Worm (Caenorhabditis elegans) whole organism, young adult: ENCODE results near the gene txt-10.

Experiments
- B0019.2 ChIP-seq: fragments of 200-800 bp; sonication (Bioruptor generic); conservative IDR thresholded peaks from 2 replicates; pipeline ENCODE4 v1.3.6; 2022; ENCODE audit warnings: missing genetic modification reagents, missing genetic modification characterization, missing compliant biosample characterization
- B0261.1 ChIP-seq: sonication (generic microtip); optimal IDR thresholded peaks from 2 replicates; lab custom pipeline; 2016; ENCODE audit warnings: mild to moderate bottlenecking, missing genetic modification characterization, moderate library complexity, missing compliant biosample characterization
- C17E4.6 ChIP-seq: fragments of 200-800 bp; sonication (Bioruptor generic); IDR thresholded peaks from 2 replicates; pipeline ENCODE4 v1.3.6; 2022; ENCODE audit warnings: missing genetic modification reagents, missing genetic modification characterization, missing compliant biosample characterization
- F22D6.2 ChIP-seq: sonication (generic microtip); optimal IDR thresholded peaks from 2 replicates; lab custom pipeline; 2016; ENCODE audit warnings: mild to moderate bottlenecking, missing genetic modification characterization, missing compliant biosample characterization
- F37B4.10 ChIP-seq: fragments of 200-800 bp; sonication (Bioruptor generic); IDR thresholded peaks from 2 replicates; pipeline ENCODE4 v1.3.6; 2022; ENCODE audit warnings: missing genetic modification characterization, missing compliant biosample characterization
- F39B2.1 ChIP-seq: fragments of 200-800 bp; sonication (Bioruptor generic); IDR thresholded peaks from 2 replicates; pipeline ENCODE4 v1.3.6; 2022; ENCODE audit warnings: missing genetic modification reagents, missing genetic modification characterization, missing compliant biosample characterization
- F57A8.1 ChIP-seq: fragments of 200-800 bp; sonication (Bioruptor generic); optimal IDR thresholded peaks from 2 replicates; lab custom pipeline; 2018; ENCODE audit warnings: mild to moderate bottlenecking, missing genetic modification characterization, moderate library complexity, missing compliant biosample characterization
- F57C9.4 ChIP-seq: sonication (generic microtip); optimal IDR thresholded peaks from 2 replicates; lab custom pipeline; 2017; ENCODE audit warnings: mild to moderate bottlenecking, missing genetic modification characterization, missing compliant biosample characterization
- Y56A3A.18 ChIP-seq: fragments of 200-800 bp; sonication (Bioruptor generic); IDR thresholded peaks from 2 replicates; pipeline ENCODE4 v1.3.6; 2022; ENCODE audit warnings: missing genetic modification reagents, missing genetic modification characterization, missing compliant biosample characterization
- Y79H2A.3 ChIP-seq: fragments of 200-800 bp; sonication (Bioruptor generic); conservative IDR thresholded peaks from 2 replicates; pipeline ENCODE4 v1.3.6; 2022; ENCODE audit warnings: missing genetic modification reagents, missing genetic modification characterization, missing compliant biosample characterization
- ZK185.1 ChIP-seq: sonication (generic microtip); optimal IDR thresholded peaks from 2 replicates; lab custom pipeline; 2016; ENCODE audit warnings: mild to moderate bottlenecking, missing genetic modification characterization, missing compliant biosample characterization; ENCODE audit not compliant: poor library complexity, severe bottlenecking
- aptf-2 ChIP-seq: fragments of 200-800 bp; sonication (Bioruptor generic); conservative IDR thresholded peaks from 2 replicates; pipeline ENCODE4 v1.3.6; 2022; ENCODE audit warnings: missing genetic modification reagents, missing genetic modification characterization, missing compliant biosample characterization
- atf-7 ChIP-seq: sonication (generic microtip); optimal IDR thresholded peaks from 2 replicates; lab custom pipeline; 2017; ENCODE audit warnings: mild to moderate bottlenecking, missing genetic modification characterization, missing compliant biosample characterization
- bed-1 ChIP-seq: fragments of 200-800 bp; sonication (Bioruptor generic); IDR thresholded peaks from 2 replicates; pipeline ENCODE4 v1.3.6; 2022; ENCODE audit warnings: missing genetic modification reagents, missing genetic modification characterization, missing compliant biosample characterization
- ceh-100 ChIP-seq: fragments of 200-800 bp; sonication (Bioruptor generic); IDR thresholded peaks from 2 replicates; pipeline ENCODE4 v1.3.6; 2022; ENCODE audit warnings: missing genetic modification reagents, missing genetic modification characterization, missing compliant biosample characterization
- ceh-40 ChIP-seq: fragments of 200-800 bp; sonication (Bioruptor generic); IDR thresholded peaks from 2 replicates; pipeline ENCODE4 v1.3.6; 2022; ENCODE audit warnings: missing genetic modification characterization, missing compliant biosample characterization
- ceh-79 ChIP-seq: sonication (generic microtip); optimal IDR thresholded peaks from 2 replicates; lab custom pipeline; 2017; ENCODE audit warnings: mild to moderate bottlenecking, missing genetic modification characterization, missing compliant biosample characterization
- ceh-91 ChIP-seq: fragments of 200-800 bp; sonication (Bioruptor generic); IDR thresholded peaks from 2 replicates; pipeline ENCODE4 v1.3.6; 2022; ENCODE audit warnings: missing genetic modification reagents, missing genetic modification characterization, missing compliant biosample characterization
- egl-18 ChIP-seq: fragments of 200-800 bp; sonication (Bioruptor generic); IDR thresholded peaks from 2 replicates; pipeline ENCODE4 v1.3.6; 2022; ENCODE audit warnings: missing genetic modification reagents, missing genetic modification characterization, missing compliant biosample characterization
- egl-44 ChIP-seq: fragments of 200-800 bp; sonication (Bioruptor generic); IDR thresholded peaks from 2 replicates; pipeline ENCODE4 v1.3.6; 2022; ENCODE audit warnings: missing genetic modification reagents, missing genetic modification characterization, missing compliant biosample characterization
- egrh-3 ChIP-seq: fragments of 200-800 bp; sonication (Bioruptor generic); IDR thresholded peaks from 2 replicates; pipeline ENCODE4 v1.3.6; 2022; ENCODE audit warnings: missing genetic modification reagents, missing genetic modification characterization, missing compliant biosample characterization
- ekl-4 ChIP-seq: fragments of 200-800 bp; sonication (Bioruptor generic); IDR thresholded peaks from 2 replicates; pipeline ENCODE4 v1.3.6; 2022; ENCODE audit warnings: missing genetic modification reagents, missing genetic modification characterization, missing compliant biosample characterization
- ets-4 ChIP-seq: fragments of 200-800 bp; sonication (Bioruptor generic); optimal IDR thresholded peaks from 2 replicates; lab custom pipeline; 2018; ENCODE audit warnings: mild to moderate bottlenecking, missing genetic modification characterization, missing compliant biosample characterization
- fkh-3 ChIP-seq: sonication (generic microtip); optimal IDR thresholded peaks from 2 replicates; lab custom pipeline; 2016; ENCODE audit warnings: mild to moderate bottlenecking, missing genetic modification characterization, missing compliant biosample characterization
- gei-17 ChIP-seq: fragments of 200-800 bp; sonication (Bioruptor generic); optimal IDR thresholded peaks from 2 replicates; lab custom pipeline; 2018; ENCODE audit warnings: mild to moderate bottlenecking, missing genetic modification characterization, missing compliant biosample characterization
- him-1 ChIP-seq: sonication (generic microtip); optimal IDR thresholded peaks from 2 replicates; lab custom pipeline; 2016; ENCODE audit warnings: missing genotype, missing genetic modification reagents, missing genetic modification characterization, missing compliant biosample characterization
- hlh-12 ChIP-seq: sonication (generic microtip); optimal IDR thresholded peaks from 2 replicates; lab custom pipeline; 2016; ENCODE audit warnings: missing genetic modification characterization, missing compliant biosample characterization
- hlh-26 ChIP-seq: fragments of 200-800 bp; sonication (Bioruptor generic); conservative IDR thresholded peaks from 2 replicates; pipeline ENCODE4 v1.3.6; 2022; ENCODE audit warnings: missing genetic modification reagents, missing genetic modification characterization, missing compliant biosample characterization
- hrde-1 ChIP-seq: sonication (generic microtip); optimal IDR thresholded peaks from 2 replicates; lab custom pipeline; 2016; ENCODE audit warnings: missing genetic modification characterization, mild to moderate bottlenecking, missing compliant biosample characterization, moderate library complexity, missing genotype, missing genetic modification reagents, borderline replicate concordance
- let-526 ChIP-seq: fragments of 200-800 bp; sonication (Bioruptor generic); IDR thresholded peaks from 2 replicates; pipeline ENCODE4 v1.3.6; 2022; ENCODE audit warnings: missing genetic modification reagents, missing genetic modification characterization, missing compliant biosample characterization
- lin-35 ChIP-seq, 3 experiments: fragments of 150-350 bp in 2 of 3; sonication (generic microtip) in 1 of 3; optimal IDR thresholded peaks; 2 replicates each; lab custom pipeline; 2014 to 2018; ENCODE audit warnings: missing biosample characterization in 3 of 3, missing genetic modification characterization in 3 of 3, missing genetic modification reagents in 3 of 3
- lin-54 ChIP-seq: fragments of 200-800 bp; sonication (Bioruptor generic); optimal IDR thresholded peaks from 2 replicates; lab custom pipeline; 2018; ENCODE audit warnings: mild to moderate bottlenecking, missing genetic modification characterization, missing compliant biosample characterization
- lir-1 ChIP-seq: fragments of 200-800 bp; sonication (Bioruptor generic); conservative IDR thresholded peaks from 2 replicates; pipeline ENCODE4 v1.3.6; 2022; ENCODE audit warnings: missing genetic modification reagents, missing genetic modification characterization, missing compliant biosample characterization
- madf-10 ChIP-seq: sonication (generic microtip); optimal IDR thresholded peaks from 2 replicates; lab custom pipeline; 2016; ENCODE audit warnings: mild to moderate bottlenecking, missing genetic modification characterization, missing compliant biosample characterization
- nfyb-1 ChIP-seq: fragments of 200-800 bp; sonication (Bioruptor generic); IDR thresholded peaks from 2 replicates; pipeline ENCODE4 v1.3.6; 2022; ENCODE audit warnings: missing genetic modification reagents, missing genetic modification characterization, missing compliant biosample characterization
- nhr-179 ChIP-seq: sonication (generic microtip); optimal IDR thresholded peaks from 2 replicates; lab custom pipeline; 2016; ENCODE audit warnings: mild to moderate bottlenecking, missing genetic modification characterization, missing compliant biosample characterization
- nhr-80 ChIP-seq: sonication (generic microtip); optimal IDR thresholded peaks from 2 replicates; lab custom pipeline; 2016; ENCODE audit warnings: missing genetic modification characterization, missing compliant biosample characterization
- rec-8 ChIP-seq, 2 experiments: sonication (generic microtip); optimal IDR thresholded peaks; 2 replicates each; lab custom pipeline; 2016; ENCODE audit warnings: mild to moderate bottlenecking in 2 of 2, missing genetic modification characterization in 2 of 2, missing genetic modification reagents in 2 of 2, missing genotype in 2 of 2, missing biosample characterization in 1 of 2, missing compliant biosample characterization in 1 of 2, moderate library complexity in 1 of 2
- repo-1 ChIP-seq: sonication (generic microtip); optimal IDR thresholded peaks from 2 replicates; lab custom pipeline; 2017; ENCODE audit warnings: mild to moderate bottlenecking, missing genetic modification characterization, missing compliant biosample characterization
- sdz-38 ChIP-seq: sonication (generic microtip); optimal IDR thresholded peaks from 2 replicates; lab custom pipeline; 2016; ENCODE audit warnings: missing genotype, missing genetic modification characterization, missing compliant biosample characterization
- sea-2 ChIP-seq: fragments of 200-800 bp; sonication (Bioruptor generic); IDR thresholded peaks from 2 replicates; pipeline ENCODE4 v1.3.6; 2022; ENCODE audit warnings: missing genetic modification characterization, missing compliant biosample characterization
- snpc-1.1 ChIP-seq: sonication (generic microtip); optimal IDR thresholded peaks from 2 replicates; lab custom pipeline; 2017; ENCODE audit warnings: missing genetic modification characterization, mild to moderate bottlenecking, missing compliant biosample characterization, antibody characterized with exemption, moderate library complexity, missing genotype, missing genetic modification reagents; ENCODE audit not compliant: insufficient read depth
- tlf-1 ChIP-seq: fragments of 200-800 bp; sonication (Bioruptor generic); optimal IDR thresholded peaks from 2 replicates; lab custom pipeline; 2018; ENCODE audit warnings: mild to moderate bottlenecking, missing genetic modification characterization, missing compliant biosample characterization
- unc-130 ChIP-seq: sonication (generic microtip); optimal IDR thresholded peaks from 2 replicates; lab custom pipeline; 2016; ENCODE audit warnings: missing genetic modification reagents, missing genetic modification characterization, missing compliant biosample characterization
- ztf-22 ChIP-seq: fragments of 200-800 bp; sonication (Bioruptor generic); optimal IDR thresholded peaks from 2 replicates; lab custom pipeline; 2018; ENCODE audit warnings: mild to moderate bottlenecking, missing genetic modification characterization, moderate library complexity, missing compliant biosample characterization
- ztf-26 ChIP-seq: sonication (generic microtip); optimal IDR thresholded peaks from 2 replicates; lab custom pipeline; 2017; ENCODE audit warnings: missing genetic modification characterization, missing compliant biosample characterization
- ztf-6 ChIP-seq: fragments of 200-800 bp; sonication (Bioruptor generic); IDR thresholded peaks from 2 replicates; pipeline ENCODE4 v1.3.6; 2022; ENCODE audit warnings: missing genetic modification reagents, missing genetic modification characterization, missing compliant biosample characterization

The txt-10 gene

ce11 chrV:10557676-10558075 lies 25.1 kb upstream of the txt-10 start, which contains the start of gene best-14:
best-14 (plus strand) TSS chrV:10557976.
- TF ChIP-seq F39B2.1 (no peak), B0019.2 (GFP tag; lab: Robert Waterston, UW) (no peak), hlh-26 (GFP tag; lab: Robert Waterston, UW) (no peak), sdz-38 (tag; lab: Kevin White, UChicago) (no peak), hrde-1 (tag; lab: Kevin White, UChicago) (no peak), bed-1 (GFP tag; lab: Robert Waterston, UW) (no peak), F57C9.4 (no peak), ztf-26 (no peak), let-526 (no peak), sea-2 (GFP tag; lab: Robert Waterston, UW) (no peak), egl-44 (no peak), ZK185.1 (tag; lab: Kevin White, UChicago) (no peak), atf-7 (no peak), ceh-79 (no peak), ztf-6 (GFP tag; lab: Robert Waterston, UW) (no peak), egrh-3 (GFP tag; lab: Robert Waterston, UW) (no peak), madf-10 (tag; lab: Kevin White, UChicago) (no peak), lir-1 (GFP tag; lab: Robert Waterston, UW) (no peak), nhr-80 (tag; lab: Kevin White, UChicago) (no peak)

- no peak for TF ChIP-seq B0261.1 (tag; lab: Kevin White, UChicago)
- no peak for TF ChIP-seq ztf-26
- no peak for TF ChIP-seq egl-18 (GFP tag; lab: Robert Waterston, UW)
- no peak for TF ChIP-seq F57C9.4
- no peak for TF ChIP-seq F22D6.2
- no peak for TF ChIP-seq repo-1 (tag; lab: Kevin White, UChicago)
- TF ChIP-seq nfyb-1 (GFP tag; lab: Robert Waterston, UW): no peak
- no peak for TF ChIP-seq nhr-179 (tag; lab: Kevin White, UChicago)
- TF ChIP-seq ekl-4: no peak
- no peak for TF ChIP-seq lin-54
- no peak for TF ChIP-seq ets-4 (GFP tag; lab: Kevin White, UChicago)
- no peak for TF ChIP-seq let-526
- no peak for TF ChIP-seq F57A8.1 (GFP tag; lab: Kevin White, UChicago)
- no peak for TF ChIP-seq Y79H2A.3 (GFP tag; lab: Robert Waterston, UW)
- TF ChIP-seq snpc-1.1 (tag; lab: Kevin White, UChicago): no peak
- TF ChIP-seq ceh-40 (GFP tag; lab: Robert Waterston, UW): no peak
Measured at ce11 chrV:10557094-10557493, 24.5 kb upstream of the txt-10 start.

ce11 chrV:10556362-10556761 lies 23.7 kb upstream of the txt-10 start:
- TF ChIP-seq F37B4.10 (no peak), fkh-3 (no peak), ceh-100 (no peak), C17E4.6 (GFP tag; lab: Robert Waterston, UW) (no peak), gei-17 (no peak), Y56A3A.18 (GFP tag; lab: Robert Waterston, UW) (no peak), hlh-12 (no peak), rec-8 (tag; optimal IDR thresholded peaks at IDR 0.05; lab: Kevin White, UChicago) (no peak), unc-130 (GFP tag; lab: Kevin White, UChicago) (no peak), ceh-91 (GFP tag; lab: Robert Waterston, UW) (no peak), lin-35 (GFP tag; optimal IDR thresholded peaks at IDR 0.05; lab: Kevin White, UChicago) (no peak), aptf-2 (no peak), tlf-1 (GFP tag; lab: Kevin White, UChicago) (no peak), him-1 (tag; lab: Kevin White, UChicago) (no peak), ztf-22 (GFP tag; lab: Kevin White, UChicago) (no peak)
